Fruit fly (Drosophila melanogaster): Measurements from ENCODE around the gene Cyp6d5.

dm6 chr3R:14019407-14020050 is 9.5 kb upstream of the Cyp6d5 start:
- TF ChIP-seq tai (GFP tag; optimal IDR thresholded peaks at IDR 0.05) (no peak), br (GFP tag; optimal IDR thresholded peaks at IDR 0.05) (no peak), ey (GFP tag; optimal IDR thresholded peaks at IDR 0.05) (no peak), sv (GFP tag; optimal IDR thresholded peaks at IDR 0.05) (no peak), OdsH (GFP tag; optimal IDR thresholded peaks at IDR 0.05) (no peak), CG32264 (GFP tag; optimal IDR thresholded peaks at IDR 0.05) (no peak), sage (GFP tag; optimal IDR thresholded peaks at IDR 0.05) (no peak), pan (optimal IDR thresholded peaks at IDR 0.05) (no peak), dl (GFP tag; optimal IDR thresholded peaks at IDR 0.05; ENCODE audit: insufficient read depth in 1 of 2, partially characterized antibody in 2 of 2) (no peak), Abd-B (GFP tag; optimal IDR thresholded peaks at IDR 0.05) (no peak), HLH106 (tag; optimal IDR thresholded peaks at IDR 0.05) (no peak)

Measured in whole organism, wandering third instar larva.